Worm (Caenorhabditis elegans) whole organism, midembryonic: ENCODE results near the gene C05C12.4.

Experiments
- T22C8.4 ChIP-seq: fragments of 200-800 bp; sonication (Bioruptor generic); IDR thresholded peaks from 2 replicates; pipeline ENCODE4 v1.3.6; 2022; ENCODE audit warnings: missing genetic modification characterization, missing compliant biosample characterization
- klf-2 ChIP-seq: fragments of 200-800 bp; sonication (Bioruptor generic); conservative IDR thresholded peaks from 2 replicates; pipeline ENCODE4 v1.3.6; 2022; ENCODE audit warnings: missing genetic modification reagents, missing genetic modification characterization, missing compliant biosample characterization
- med-1 ChIP-seq: sonication (generic microtip); optimal IDR thresholded peaks from 2 replicates; lab custom pipeline; 2017; ENCODE audit warnings: missing genetic modification characterization, mild to moderate bottlenecking, missing compliant biosample characterization, antibody characterized with exemption, missing genetic modification reagents; ENCODE audit not compliant: insufficient read depth
- ref-1 ChIP-seq: fragments of 200-800 bp; sonication (Bioruptor generic); conservative IDR thresholded peaks from 2 replicates; pipeline ENCODE4 v1.3.6; 2022; ENCODE audit warnings: missing genetic modification reagents, missing genetic modification characterization, missing compliant biosample characterization
- ztf-29 ChIP-seq: fragments of 200-800 bp; sonication (Bioruptor generic); IDR thresholded peaks from 2 replicates; pipeline ENCODE4 v1.3.6; 2022; ENCODE audit warnings: missing genetic modification reagents, missing genetic modification characterization, missing compliant biosample characterization

DNA sequence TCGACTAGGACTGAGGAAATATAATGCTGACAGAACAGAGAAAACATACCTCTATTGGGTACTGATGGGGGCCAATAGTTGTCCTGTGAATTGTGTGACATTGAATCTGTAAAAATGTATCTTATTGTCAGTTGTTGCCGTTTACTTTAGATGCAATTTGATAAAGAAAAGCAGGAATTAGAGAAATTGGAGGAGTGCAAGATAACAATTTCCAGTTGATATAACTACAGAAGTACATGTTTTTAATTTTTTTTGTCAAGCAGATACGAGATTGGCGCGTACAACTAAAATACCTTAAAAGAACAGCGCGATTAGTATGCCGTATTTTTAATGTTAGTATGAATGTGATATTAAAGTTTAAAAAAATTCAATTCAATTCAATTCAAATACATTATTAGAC is 29.8 kb downstream of the C05C12.4 start, which contains the start of gene zip-6:
- TF ChIP-seq klf-2 (GFP tag; lab: Robert Waterston, UW) (no peak), ztf-29 (GFP tag; lab: Robert Waterston, UW) (no peak), T22C8.4 (no peak), med-1 (GFP tag; lab: Kevin White, UChicago) (no peak), ref-1 (GFP tag; lab: Robert Waterston, UW) (no peak)
